Worm (Caenorhabditis elegans): ENCODE results near the gene hcp-1.
A peak's percentile ranks its signal among the peaks of the same experiment; 100 is the strongest.

The hcp-1 gene

DNA sequence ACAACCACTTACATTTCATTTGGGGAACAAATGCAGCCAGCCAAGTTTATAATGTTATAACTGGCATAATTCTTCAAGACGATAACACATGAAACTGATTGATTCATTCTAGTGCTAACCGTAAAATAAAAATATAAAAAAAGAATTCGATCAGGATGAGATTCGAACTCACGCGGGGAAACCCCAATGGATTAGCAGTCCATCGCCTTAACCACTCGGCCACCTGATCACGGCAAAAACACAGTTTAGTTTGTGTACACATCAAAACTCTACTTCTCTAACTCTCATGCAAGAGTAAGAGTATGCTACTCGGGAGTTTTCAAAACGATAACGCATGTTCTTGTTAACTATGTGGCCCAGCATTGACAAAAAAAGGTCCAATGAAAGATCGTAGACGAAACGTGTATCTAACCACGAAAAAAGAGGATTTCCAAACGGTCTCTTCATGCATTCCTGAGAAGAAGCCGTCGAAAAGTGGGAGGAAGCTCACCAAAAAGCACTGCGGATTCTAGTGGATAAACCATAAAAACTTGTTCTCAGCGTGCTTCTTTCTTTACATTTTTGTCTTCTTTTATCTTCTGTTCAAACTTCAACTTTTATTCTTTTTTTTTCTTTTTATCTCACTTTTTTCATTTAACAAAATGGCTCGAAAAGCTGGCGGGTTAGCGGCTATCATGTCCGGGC, 42.1 kb upstream of the hcp-1 start, which contains the start of gene twk-10 (continued):
- TF ChIP-seq lin-54 (GFP tag; optimal IDR thresholded peaks at IDR 0.05) (peak; percentile 51), nfyb-1 (GFP tag; IDR thresholded peaks at IDR 0.05) (peak; percentile 73; the same call in 1 of the 2 replicates), Y95B8A.8 (GFP tag; IDR thresholded peaks at IDR 0.05) (no peak), snpc-3.4 (tag; optimal IDR thresholded peaks at IDR 0.05) (peak; percentile 32), akir-1 (GFP tag; optimal IDR thresholded peaks at IDR 0.05) (no peak), ztf-22 (GFP tag; optimal IDR thresholded peaks at IDR 0.05) (no peak), sdz-38 (tag; optimal IDR thresholded peaks at IDR 0.05) (no peak), atf-7 (tag; optimal IDR thresholded peaks at IDR 0.05) (no peak), snpc-4 (GFP tag; optimal IDR thresholded peaks at IDR 0.05) (peak; percentile 70), snpc-4 (tag; optimal IDR thresholded peaks at IDR 0.05) (peak in 1 of 4 experiments; percentile 35), zim-3 (tag; optimal IDR thresholded peaks at IDR 0.05) (no peak), mes-4 (tag; optimal IDR thresholded peaks at IDR 0.05) (peak; percentile 18), T26A5.8 (tag; optimal IDR thresholded peaks at IDR 0.05) (peak; percentile 8), ztf-18 (tag; optimal IDR thresholded peaks at IDR 0.05) (peak; percentile 56), efl-1 (GFP tag; optimal IDR thresholded peaks at IDR 0.05) (no peak), mel-28 (tag; optimal IDR thresholded peaks at IDR 0.05; ENCODE audit: borderline replicate concordance) (no peak), dox-1 (GFP tag; IDR thresholded peaks at IDR 0.05) (peak; percentile 72; the same call in 1 of the 2 replicates), lin-35 (GFP tag; optimal IDR thresholded peaks at IDR 0.05) (no peak), Y67H2A.10 (GFP tag; conservative IDR thresholded peaks at IDR 0.05) (no peak; the same call in 1 of the 2 replicates), dpff-1 (tag; optimal IDR thresholded peaks at IDR 0.05) (no peak), ets-4 (GFP tag; optimal IDR thresholded peaks at IDR 0.05) (peak; percentile 18), madf-3 (GFP tag; IDR thresholded peaks at IDR 0.05) (0 out of 2 replicates have a peak, but pooled peaks have one; percentile 55), nhr-27 (tag; optimal IDR thresholded peaks at IDR 0.05) (no peak), F55B11.4 (tag; optimal IDR thresholded peaks at IDR 0.05; ENCODE audit: borderline replicate concordance, insufficient read depth) (no peak), ztf-28 (GFP tag; IDR thresholded peaks at IDR 0.05) (no peak), lag-1 (GFP tag; IDR thresholded peaks at IDR 0.05) (no peak), attf-6 (GFP tag; IDR thresholded peaks at IDR 0.05) (no peak), ekl-4 (GFP tag; IDR thresholded peaks at IDR 0.05) (no peak), hsf-1 (GFP tag; IDR thresholded peaks at IDR 0.05) (no peak), B0336.3 (GFP tag; IDR thresholded peaks at IDR 0.05) (no peak), zfh-2 (GFP tag; conservative IDR thresholded peaks at IDR 0.05) (no peak), aptf-3 (GFP tag; IDR thresholded peaks at IDR 0.05) (no peak), K12H6.12 (tag; optimal IDR thresholded peaks at IDR 0.05) (no peak), cebp-2 (GFP tag; IDR thresholded peaks at IDR 0.05) (0 out of 2 replicates have a peak, but pooled peaks have one; percentile 47), Y56A3A.18 (GFP tag; IDR thresholded peaks at IDR 0.05) (peak; percentile 77), T07F8.4 (tag; optimal IDR thresholded peaks at IDR 0.05) (peak; percentile 35), nfya-1 (tag; optimal IDR thresholded peaks at IDR 0.05; ENCODE audit: borderline replicate concordance, insufficient read depth) (no peak), bed-1 (GFP tag; IDR thresholded peaks at IDR 0.05) (no peak), ama-1 (optimal IDR thresholded peaks at IDR 0.05) (no peak), ama-1 (GFP tag; optimal IDR thresholded peaks at IDR 0.05) (peak in 1 of 2 experiments; percentile 88), him-1 (tag; optimal IDR thresholded peaks at IDR 0.05) (peak; percentile 75), lin-40 (tag; optimal IDR thresholded peaks at IDR 0.05) (no peak), tbx-9 (tag; optimal IDR thresholded peaks at IDR 0.05; ENCODE audit: borderline replicate concordance) (no peak), cebp-1 (GFP tag; IDR thresholded peaks at IDR 0.05) (no peak), cebp-1 (tag; optimal IDR thresholded peaks at IDR 0.05) (no peak), repo-1 (tag; optimal IDR thresholded peaks at IDR 0.05) (no peak), ccch-3 (GFP tag; optimal IDR thresholded peaks at IDR 0.05) (no peak), rcor-1 (GFP tag; IDR thresholded peaks at IDR 0.05) (peak; percentile 52; the same call in 1 of the 2 replicates)
